Fruit fly (Drosophila melanogaster) whole organism, embryonic: ENCODE measurements around the gene CG11737.

Source experiments
- CG10979 ChIP-seq: fragments of 200-800 bp; sonication (Bioruptor generic); optimal IDR thresholded peaks from 2 replicates; lab custom pipeline; 2018; ENCODE audit warnings: missing biosample characterization, mild to moderate bottlenecking, missing genetic modification characterization, moderate library complexity
- CG11456 ChIP-seq: fragments of 200-800 bp; sonication (Bioruptor generic); IDR thresholded peaks from 3 replicates; pipeline ENCODE4 v1.3.6; 2022; ENCODE audit warnings: missing biosample characterization, missing genetic modification characterization
- CG11504 ChIP-seq: fragments of 200-800 bp; sonication (Bioruptor generic); optimal IDR thresholded peaks from 3 replicates; lab custom pipeline; 2019; ENCODE audit warnings: missing biosample characterization, mild to moderate bottlenecking, missing genetic modification characterization, moderate library complexity
- CG11560 ChIP-seq: fragments of 200-800 bp; sonication (Bioruptor generic); IDR thresholded peaks from 3 replicates; pipeline ENCODE4 v1.3.6; 2022; ENCODE audit warnings: missing biosample characterization, missing genetic modification characterization
- CG15514 ChIP-seq: fragments of 200-800 bp; sonication (Bioruptor generic); optimal IDR thresholded peaks from 3 replicates; lab custom pipeline; 2017; ENCODE audit warnings: missing biosample characterization, missing genetic modification characterization, mild to moderate bottlenecking, moderate library complexity, missing genetic modification reagents
- CG15601 ChIP-seq: fragments of 200-800 bp; sonication (Bioruptor generic); optimal IDR thresholded peaks from 3 replicates; lab custom pipeline; 2019; ENCODE audit warnings: missing biosample characterization, mild to moderate bottlenecking, missing genetic modification characterization, moderate library complexity
- CG15696 ChIP-seq: fragments of 200-800 bp; sonication (Bioruptor generic); optimal IDR thresholded peaks from 2 replicates; lab custom pipeline; 2019; ENCODE audit warnings: missing biosample characterization, mild to moderate bottlenecking, missing genetic modification characterization, moderate library complexity
- CG16779 ChIP-seq: fragments of 200-800 bp; sonication (Bioruptor generic); IDR thresholded peaks from 2 replicates; pipeline ENCODE4 v1.3.6; 2022; ENCODE audit warnings: missing biosample characterization, missing genetic modification characterization
- CG17359 ChIP-seq: fragments of 200-800 bp; sonication (Bioruptor generic); optimal IDR thresholded peaks from 3 replicates; lab custom pipeline; 2018; ENCODE audit warnings: missing biosample characterization, mild to moderate bottlenecking, missing genetic modification characterization, moderate library complexity
- CG18599 ChIP-seq: fragments of 200-800 bp; sonication (Bioruptor generic); optimal IDR thresholded peaks from 3 replicates; lab custom pipeline; 2017; ENCODE audit warnings: missing biosample characterization, missing genetic modification characterization, mild to moderate bottlenecking, moderate library complexity, missing genetic modification reagents
- CG2129 ChIP-seq: fragments of 200-800 bp; sonication (Bioruptor generic); IDR thresholded peaks from 2 replicates; pipeline ENCODE4 v1.3.6; 2022; ENCODE audit warnings: missing biosample characterization, missing genetic modification characterization; ENCODE audit not compliant: partially characterized antibody
- CG34224 ChIP-seq: fragments of 200-800 bp; sonication (Bioruptor generic); IDR thresholded peaks from 3 replicates; pipeline ENCODE4 v1.3.6; 2022; ENCODE audit warnings: missing biosample characterization, missing genetic modification characterization; ENCODE audit not compliant: partially characterized antibody
- CG6683 ChIP-seq: fragments of 200-800 bp; sonication (Bioruptor generic); optimal IDR thresholded peaks from 2 replicates; lab custom pipeline; 2017; ENCODE audit warnings: missing biosample characterization, mild to moderate bottlenecking, missing genetic modification characterization, missing genetic modification reagents
- CG7963 ChIP-seq: fragments of 200-800 bp; sonication (Bioruptor generic); IDR thresholded peaks from 3 replicates; pipeline ENCODE4 v1.3.6; 2022; ENCODE audit warnings: missing biosample characterization, missing genetic modification characterization; ENCODE audit not compliant: partially characterized antibody
- CG7987 ChIP-seq: fragments of 200-800 bp; sonication (Bioruptor generic); optimal IDR thresholded peaks from 2 replicates; lab custom pipeline; 2018; ENCODE audit warnings: missing biosample characterization, mild to moderate bottlenecking, missing genetic modification characterization, moderate library complexity
- CG8290 ChIP-seq, 3 experiments: fragments of 200-800 bp; sonication (Bioruptor generic); optimal IDR thresholded peaks; 2 replicates each; lab custom pipeline; 2016 to 2019; ENCODE audit warnings: missing biosample characterization in 3 of 3, missing genetic modification characterization in 3 of 3, mild to moderate bottlenecking in 2 of 3, moderate library complexity in 1 of 3
- CG9876 ChIP-seq: fragments of 200-800 bp; sonication (Bioruptor generic); optimal IDR thresholded peaks from 2 replicates; lab custom pipeline; 2016; ENCODE audit warnings: missing biosample characterization, missing genetic modification characterization
- CHES-1-like ChIP-seq: fragments of 200-800 bp; sonication (Bioruptor generic); optimal IDR thresholded peaks from 2 replicates; lab custom pipeline; 2016; ENCODE audit warnings: missing biosample characterization, missing genetic modification characterization
- CoRest ChIP-seq: fragments of 200-800 bp; sonication (Bioruptor generic); optimal IDR thresholded peaks from 3 replicates; lab custom pipeline; 2018; ENCODE audit warnings: missing biosample characterization, mild to moderate bottlenecking, missing genetic modification characterization, moderate library complexity
- Dip3 ChIP-seq: fragments of 200-800 bp; sonication (Bioruptor generic); optimal IDR thresholded peaks from 3 replicates; lab custom pipeline; 2016; ENCODE audit warnings: missing biosample characterization, missing genetic modification characterization
- Hand ChIP-seq: fragments of 200-800 bp; sonication (Bioruptor generic); optimal IDR thresholded peaks from 2 replicates; lab custom pipeline; 2017; ENCODE audit warnings: mild to moderate bottlenecking, missing biosample characterization, missing genetic modification reagents, missing genetic modification characterization
- Hmr ChIP-seq: fragments of 200-800 bp; sonication (Bioruptor generic); optimal IDR thresholded peaks from 3 replicates; lab custom pipeline; 2017; ENCODE audit warnings: mild to moderate bottlenecking, missing biosample characterization, missing genetic modification reagents, missing genetic modification characterization
- Nf-YB ChIP-seq: fragments of 200-800 bp; sonication (Bioruptor generic); optimal IDR thresholded peaks from 3 replicates; lab custom pipeline; 2019; ENCODE audit warnings: missing biosample characterization, mild to moderate bottlenecking, missing genetic modification characterization, moderate library complexity
- NfI ChIP-seq: fragments of 200-800 bp; sonication (Bioruptor generic); optimal IDR thresholded peaks from 3 replicates; lab custom pipeline; 2018; ENCODE audit warnings: missing biosample characterization, mild to moderate bottlenecking, missing genetic modification characterization, moderate library complexity
- Sry-β ChIP-seq: fragments of 200-800 bp; sonication (Bioruptor generic); optimal IDR thresholded peaks from 2 replicates; lab custom pipeline; 2018; ENCODE audit warnings: missing biosample characterization, mild to moderate bottlenecking, missing genetic modification characterization, moderate library complexity
- ac ChIP-seq: fragments of 200-800 bp; sonication (Bioruptor generic); optimal IDR thresholded peaks from 3 replicates; lab custom pipeline; 2017; ENCODE audit warnings: missing biosample characterization, mild to moderate bottlenecking, missing genetic modification characterization
- aop ChIP-seq: fragments of 200-800 bp; sonication (Bioruptor generic); IDR thresholded peaks from 2 replicates; pipeline ENCODE4 v1.3.6; 2022; ENCODE audit warnings: missing biosample characterization, missing genetic modification characterization
- h ChIP-seq: fragments of >200 bp; optimal IDR thresholded peaks from 2 replicates; lab custom pipeline; 2017
- hbn ChIP-seq: fragments of 200-800 bp; sonication (Bioruptor generic); IDR thresholded peaks from 2 replicates; pipeline ENCODE4 v1.3.6; 2022; ENCODE audit warnings: missing biosample characterization, missing genetic modification characterization; ENCODE audit not compliant: partially characterized antibody
- ken ChIP-seq: fragments of 200-800 bp; sonication (Bioruptor generic); IDR thresholded peaks from 3 replicates; pipeline ENCODE4 v1.3.6; 2022; ENCODE audit warnings: missing biosample characterization, missing genetic modification characterization
- lab ChIP-seq: fragments of 200-800 bp; sonication (Bioruptor generic); optimal IDR thresholded peaks from 3 replicates; lab custom pipeline; 2017; ENCODE audit warnings: missing biosample characterization, missing genetic modification characterization, mild to moderate bottlenecking, moderate library complexity, missing genetic modification reagents
- lov ChIP-seq, 2 experiments: fragments of 200-800 bp in 1 of 2; fragments of >200 bp in 1 of 2; sonication (Bioruptor generic) in 1 of 2; IDR thresholded peaks in 1 of 2; optimal IDR thresholded peaks in 1 of 2; 2 replicates in 1 of 2; 3 replicates in 1 of 2; pipeline versions ENCODE4 v1.3.6 to Lab custom; 2017 to 2022; ENCODE audit warnings: missing biosample characterization in 1 of 2, missing genetic modification characterization in 1 of 2
- nom ChIP-seq: fragments of 200-800 bp; sonication (Bioruptor generic); optimal IDR thresholded peaks from 2 replicates; lab custom pipeline; 2017; ENCODE audit warnings: missing biosample characterization, missing genetic modification characterization, mild to moderate bottlenecking, moderate library complexity, missing genetic modification reagents
- pros ChIP-seq: fragments of 200-800 bp; sonication (Bioruptor generic); optimal IDR thresholded peaks from 3 replicates; lab custom pipeline; 2019; ENCODE audit warnings: missing biosample characterization, mild to moderate bottlenecking, missing genetic modification characterization, moderate library complexity
- ro ChIP-seq: fragments of 200-800 bp; sonication (Bioruptor generic); IDR thresholded peaks from 2 replicates; pipeline ENCODE4 v1.3.6; 2022; ENCODE audit warnings: missing biosample characterization, missing genetic modification characterization
- scrt ChIP-seq: fragments of 200-800 bp; sonication (Bioruptor generic); optimal IDR thresholded peaks from 2 replicates; lab custom pipeline; 2018; ENCODE audit warnings: missing biosample characterization, mild to moderate bottlenecking, missing genetic modification characterization, moderate library complexity
- unc-4 ChIP-seq: fragments of 200-800 bp; sonication (Bioruptor generic); IDR thresholded peaks from 2 replicates; pipeline ENCODE4 v1.3.6; 2022; ENCODE audit warnings: missing biosample characterization, missing genetic modification characterization; ENCODE audit not compliant: partially characterized antibody
- unpg ChIP-seq: fragments of 200-800 bp; sonication (Bioruptor generic); optimal IDR thresholded peaks from 3 replicates; lab custom pipeline; 2018; ENCODE audit warnings: missing biosample characterization, mild to moderate bottlenecking, missing genetic modification characterization, moderate library complexity

CG11737 gene

dm6 chr3R:8528862-8529261 is 11.2 kb downstream of the CG11737 start, which contains the start of gene CG11741 (continued):
- TF ChIP-seq CoRest (tag; lab: Kevin White, UChicago) = no peak
- no peak for TF ChIP-seq lov (optimal IDR thresholded peaks at IDR 0.05; lab: Kevin White, UChicago)
- 0 out of 3 replicates have a peak, but pooled peaks have one; percentile 27 for TF ChIP-seq lov (GFP tag; IDR thresholded peaks at IDR 0.05; lab: Robert Waterston, UW)
- TF ChIP-seq hbn (GFP tag; lab: Robert Waterston, UW) = no peak
- no peak for TF ChIP-seq CG11560 (tag; lab: Robert Waterston, UW)
- no peak for TF ChIP-seq nom (GFP tag; lab: Kevin White, UChicago)

dm6 chr3R:8545915-8546314 is 28.2 kb downstream of the CG11737 start:
- TF ChIP-seq CG15601 = no peak
- TF ChIP-seq aop (GFP tag; lab: Robert Waterston, UW) = no peak
- no peak for TF ChIP-seq NfI
- no peak for TF ChIP-seq Nf-YB (GFP tag; lab: Kevin White, UChicago)
- no peak for TF ChIP-seq CG8290 (GFP tag; optimal IDR thresholded peaks at IDR 0.05; lab: Kevin White, UChicago)
- no peak for TF ChIP-seq CG8290 (tag; optimal IDR thresholded peaks at IDR 0.05; lab: Kevin White, UChicago)
- TF ChIP-seq CG11456 (GFP tag; lab: Robert Waterston, UW) = no peak
- TF ChIP-seq CG10979 (tag; lab: Kevin White, UChicago) = no peak
- TF ChIP-seq pros = no peak
- no peak for TF ChIP-seq CG7963
- TF ChIP-seq Dip3 (GFP tag; lab: Kevin White, UChicago) = no peak
- peak; percentile 1 for TF ChIP-seq CG15514 (GFP tag; lab: Kevin White, UChicago)
- no peak for TF ChIP-seq CG7987 (GFP tag; lab: Kevin White, UChicago)
- no peak for TF ChIP-seq CG15696 (tag; lab: Kevin White, UChicago)
- TF ChIP-seq scrt (GFP tag; lab: Kevin White, UChicago) = no peak
- no peak for TF ChIP-seq CG17359
- TF ChIP-seq Sry-β (GFP tag; lab: Kevin White, UChicago) = no peak
- TF ChIP-seq Hmr = peak; percentile 41
- TF ChIP-seq CG9876 (GFP tag; lab: Kevin White, UChicago) = no peak
- TF ChIP-seq unc-4 = no peak
- TF ChIP-seq CG2129 = no peak
- TF ChIP-seq CHES-1-like (GFP tag; lab: Kevin White, UChicago) = no peak
- no peak for TF ChIP-seq CG16779 (GFP tag; lab: Robert Waterston, UW)
- peak; percentile 69 for TF ChIP-seq CG18599 (GFP tag; lab: Kevin White, UChicago)
- no peak for TF ChIP-seq ro (GFP tag; lab: Robert Waterston, UW)
- no peak for TF ChIP-seq Hand
- no peak for TF ChIP-seq CG34224
- peak; percentile 43 for TF ChIP-seq lab (GFP tag; lab: Kevin White, UChicago)
- TF ChIP-seq unpg = no peak
- no peak for TF ChIP-seq CG6683 (GFP tag; lab: Kevin White, UChicago)
- TF ChIP-seq CG11504 = peak; percentile 4
- no peak for TF ChIP-seq ken (GFP tag; lab: Robert Waterston, UW)
- TF ChIP-seq ac (GFP tag; lab: Kevin White, UChicago) = no peak

- TF ChIP-seq h (lab: Kevin White, UChicago) = no peak
Measured at dm6 chr3R:8552308-8552707, 34.6 kb downstream of the CG11737 start, which contains the start of gene Or85d. TSS of gene Or85d (plus strand) at chr3R:8552608.
